Fruit fly (Drosophila melanogaster) whole organism, embryonic: ENCODE measurements around the gene CG9328.

Experiments
- Atf6 ChIP-seq: fragments of 200-800 bp; sonication (Bioruptor generic); IDR thresholded peaks from 2 replicates; pipeline ENCODE4 v1.3.6; 2022; ENCODE audit warnings: missing biosample characterization, missing genetic modification characterization
- C15 ChIP-seq: fragments of 200-800 bp; sonication (Bioruptor generic); IDR thresholded peaks from 3 replicates; pipeline ENCODE4 v1.3.6; 2022; ENCODE audit warnings: missing biosample characterization, missing genetic modification characterization
- CG11093 ChIP-seq: fragments of 200-800 bp; sonication (Bioruptor generic); IDR thresholded peaks from 3 replicates; pipeline ENCODE4 v1.3.6; 2022; ENCODE audit warnings: missing biosample characterization, missing genetic modification characterization
- CG11247 ChIP-seq: fragments of 200-800 bp; sonication (Bioruptor generic); IDR thresholded peaks from 2 replicates; pipeline ENCODE4 v1.3.6; 2022; ENCODE audit warnings: missing biosample characterization, missing genetic modification characterization
- CG12236 ChIP-seq: fragments of 200-800 bp; sonication (Bioruptor generic); optimal IDR thresholded peaks from 2 replicates; lab custom pipeline; 2016; ENCODE audit warnings: missing biosample characterization, missing genetic modification characterization
- CG12942 ChIP-seq: fragments of 200-800 bp; sonication (Bioruptor generic); optimal IDR thresholded peaks from 3 replicates; lab custom pipeline; 2016; ENCODE audit warnings: missing biosample characterization, missing genetic modification characterization
- CG15073 ChIP-seq: fragments of 200-800 bp; sonication (Bioruptor generic); optimal IDR thresholded peaks from 2 replicates; lab custom pipeline; 2016; ENCODE audit warnings: missing biosample characterization, missing genetic modification characterization
- CG15479 ChIP-seq: fragments of 200-800 bp; sonication (Bioruptor generic); optimal IDR thresholded peaks from 3 replicates; lab custom pipeline; 2019; ENCODE audit warnings: missing biosample characterization, mild to moderate bottlenecking, missing genetic modification characterization, moderate library complexity
- CG17385 ChIP-seq: fragments of 200-800 bp; sonication (Bioruptor generic); optimal IDR thresholded peaks from 3 replicates; lab custom pipeline; 2018; ENCODE audit warnings: missing biosample characterization, mild to moderate bottlenecking, missing genetic modification characterization
- CG18011 ChIP-seq: fragments of 200-800 bp; sonication (Bioruptor generic); optimal IDR thresholded peaks from 2 replicates; lab custom pipeline; 2017; ENCODE audit warnings: missing biosample characterization, missing genetic modification characterization, mild to moderate bottlenecking, moderate library complexity, missing genotype
- CG18262 ChIP-seq: fragments of 200-800 bp; optimal IDR thresholded peaks from 3 replicates; lab custom pipeline; 2019; ENCODE audit warnings: missing biosample characterization, mild to moderate bottlenecking, missing genetic modification characterization, moderate library complexity
- CG2120 ChIP-seq: fragments of 200-800 bp; sonication (Bioruptor generic); optimal IDR thresholded peaks from 3 replicates; lab custom pipeline; 2016; ENCODE audit warnings: missing biosample characterization, missing genetic modification characterization
- CG31224 ChIP-seq: fragments of 200-800 bp; sonication (Bioruptor generic); IDR thresholded peaks from 2 replicates; pipeline ENCODE4 v1.3.6; 2022; ENCODE audit warnings: missing biosample characterization, missing genetic modification characterization
- CG33557 ChIP-seq: fragments of 200-800 bp; sonication (Bioruptor generic); optimal IDR thresholded peaks from 2 replicates; lab custom pipeline; 2019; ENCODE audit warnings: missing biosample characterization, mild to moderate bottlenecking, missing genetic modification characterization, moderate library complexity
- CG34422 ChIP-seq: fragments of 200-800 bp; sonication (Bioruptor generic); IDR thresholded peaks from 3 replicates; pipeline ENCODE4 v1.3.6; 2022; ENCODE audit warnings: missing biosample characterization, missing genetic modification characterization
- CG3838 ChIP-seq: fragments of 200-800 bp; sonication (Bioruptor generic); optimal IDR thresholded peaks from 3 replicates; lab custom pipeline; 2016; ENCODE audit warnings: missing biosample characterization, missing genetic modification characterization
- CG5245 ChIP-seq: fragments of 200-800 bp; sonication (Bioruptor generic); optimal IDR thresholded peaks from 3 replicates; lab custom pipeline; 2016; ENCODE audit warnings: missing biosample characterization, missing genetic modification characterization
- CG6765 ChIP-seq: fragments of 200-800 bp; sonication (Bioruptor generic); optimal IDR thresholded peaks from 3 replicates; lab custom pipeline; 2017; ENCODE audit warnings: missing biosample characterization, mild to moderate bottlenecking, missing genetic modification characterization
- CG7271 ChIP-seq: fragments of 200-800 bp; sonication (Bioruptor generic); optimal IDR thresholded peaks from 2 replicates; lab custom pipeline; 2018; ENCODE audit warnings: missing biosample characterization, mild to moderate bottlenecking, missing genetic modification characterization, moderate library complexity
- CG7556 ChIP-seq: fragments of 200-800 bp; sonication (Bioruptor generic); optimal IDR thresholded peaks from 2 replicates; lab custom pipeline; 2017; ENCODE audit warnings: missing biosample characterization, mild to moderate bottlenecking, missing genetic modification characterization
- Camta ChIP-seq: fragments of 200-800 bp; sonication (Bioruptor generic); optimal IDR thresholded peaks from 2 replicates; lab custom pipeline; 2016; ENCODE audit warnings: missing biosample characterization, missing genetic modification characterization
- CoRest ChIP-seq: fragments of 200-800 bp; sonication (Bioruptor generic); optimal IDR thresholded peaks from 3 replicates; lab custom pipeline; 2018; ENCODE audit warnings: missing biosample characterization, mild to moderate bottlenecking, missing genetic modification characterization, moderate library complexity
- Deaf1 ChIP-seq: fragments of 200-800 bp; optimal IDR thresholded peaks from 3 replicates; lab custom pipeline; 2019; ENCODE audit warnings: missing biosample characterization, mild to moderate bottlenecking, missing genetic modification characterization, moderate library complexity
- Dfd ChIP-seq, 2 experiments: fragments of >200 bp; optimal IDR thresholded peaks; 2 replicates each; lab custom pipeline; 2017; ENCODE audit warnings: missing biosample characterization in 2 of 2, missing genetic modification characterization in 2 of 2
- Dll ChIP-seq: fragments of 200-800 bp; sonication (Bioruptor generic); IDR thresholded peaks from 4 replicates; pipeline ENCODE4 v1.3.6; 2022; ENCODE audit warnings: missing biosample characterization, missing genetic modification characterization; ENCODE audit not compliant: partially characterized antibody
- Gsc ChIP-seq: fragments of 200-800 bp; sonication (Bioruptor generic); IDR thresholded peaks from 2 replicates; pipeline ENCODE4 v1.3.6; 2022; ENCODE audit warnings: missing biosample characterization, missing genetic modification characterization
- H15 ChIP-seq: fragments of 200-800 bp; sonication (Bioruptor generic); IDR thresholded peaks from 3 replicates; pipeline ENCODE4 v1.3.6; 2022; ENCODE audit warnings: missing biosample characterization, missing genetic modification characterization
- HLH54F ChIP-seq: fragments of 200-800 bp; sonication (Bioruptor generic); optimal IDR thresholded peaks from 3 replicates; lab custom pipeline; 2016; ENCODE audit warnings: missing biosample characterization, missing genetic modification characterization
- Hr78 ChIP-seq, 2 experiments: fragments of 200-800 bp in 1 of 2; fragments of >200 bp in 1 of 2; sonication (Bioruptor generic) in 1 of 2; optimal IDR thresholded peaks; 2 replicates each; lab custom pipeline; 2017 to 2019; ENCODE audit warnings: missing biosample characterization in 2 of 2, missing genetic modification characterization in 2 of 2, mild to moderate bottlenecking in 1 of 2, moderate library complexity in 1 of 2
- Nf-YC ChIP-seq: fragments of 200-800 bp; optimal IDR thresholded peaks from 3 replicates; lab custom pipeline; 2019; ENCODE audit warnings: missing biosample characterization, mild to moderate bottlenecking, missing genetic modification characterization, moderate library complexity
- ara ChIP-seq: fragments of 200-800 bp; sonication (Bioruptor generic); IDR thresholded peaks from 2 replicates; pipeline ENCODE4 v1.3.6; 2022; ENCODE audit warnings: missing biosample characterization, missing genetic modification characterization
- ato ChIP-seq: fragments of 200-800 bp; sonication (Bioruptor generic); IDR thresholded peaks from 2 replicates; pipeline ENCODE4 v1.3.6; 2022; ENCODE audit warnings: missing biosample characterization, missing genetic modification characterization; ENCODE audit not compliant: partially characterized antibody
- bbx ChIP-seq: fragments of 200-800 bp; sonication (Bioruptor generic); IDR thresholded peaks from 2 replicates; pipeline ENCODE4 v1.3.6; 2022; ENCODE audit warnings: missing biosample characterization, missing genetic modification characterization; ENCODE audit not compliant: partially characterized antibody
- bsh ChIP-seq, 2 experiments: fragments of 200-800 bp; sonication (Bioruptor generic); optimal IDR thresholded peaks; 2 replicates each; lab custom pipeline; 2017 to 2018; ENCODE audit warnings: mild to moderate bottlenecking in 2 of 2, missing biosample characterization in 2 of 2, missing genetic modification characterization in 2 of 2, moderate library complexity in 1 of 2
- cg ChIP-seq: fragments of 200-800 bp; sonication (Bioruptor generic); optimal IDR thresholded peaks from 3 replicates; lab custom pipeline; 2019; ENCODE audit warnings: missing biosample characterization, mild to moderate bottlenecking, missing genetic modification characterization, moderate library complexity
- crc ChIP-seq: fragments of 200-800 bp; sonication (Bioruptor generic); optimal IDR thresholded peaks from 2 replicates; lab custom pipeline; 2016; ENCODE audit warnings: missing biosample characterization, missing genetic modification characterization
- dan ChIP-seq: fragments of 200-800 bp; sonication (Bioruptor generic); IDR thresholded peaks from 2 replicates; pipeline ENCODE4 v1.3.6; 2022; ENCODE audit warnings: missing biosample characterization, missing genetic modification characterization
- dati ChIP-seq: fragments of 200-800 bp; sonication (Bioruptor generic); IDR thresholded peaks from 2 replicates; pipeline ENCODE4 v1.3.6; 2022; ENCODE audit warnings: missing biosample characterization, missing genetic modification characterization
- dpn ChIP-seq, 2 experiments: fragments of 200-800 bp; sonication (Bioruptor generic); optimal IDR thresholded peaks; 3 replicates each; lab custom pipeline; 2016; ENCODE audit warnings: missing biosample characterization in 2 of 2, missing genetic modification characterization in 2 of 2
- h ChIP-seq: fragments of >200 bp; optimal IDR thresholded peaks from 2 replicates; lab custom pipeline; 2017
- ham ChIP-seq: fragments of 200-800 bp; sonication (Bioruptor generic); IDR thresholded peaks from 2 replicates; pipeline ENCODE4 v1.3.6; 2022; ENCODE audit warnings: missing biosample characterization, missing genetic modification characterization
- hbn ChIP-seq: fragments of 200-800 bp; sonication (Bioruptor generic); IDR thresholded peaks from 2 replicates; pipeline ENCODE4 v1.3.6; 2022; ENCODE audit warnings: missing biosample characterization, missing genetic modification characterization; ENCODE audit not compliant: partially characterized antibody
- nerfin-1 ChIP-seq: fragments of 200-800 bp; sonication (Bioruptor generic); optimal IDR thresholded peaks from 3 replicates; lab custom pipeline; 2019; ENCODE audit warnings: missing biosample characterization, mild to moderate bottlenecking, missing genetic modification characterization, moderate library complexity
- nom ChIP-seq: fragments of 200-800 bp; sonication (Bioruptor generic); optimal IDR thresholded peaks from 2 replicates; lab custom pipeline; 2017; ENCODE audit warnings: missing biosample characterization, missing genetic modification characterization, mild to moderate bottlenecking, moderate library complexity, missing genetic modification reagents
- oc ChIP-seq: fragments of 200-800 bp; sonication (Bioruptor generic); optimal IDR thresholded peaks from 2 replicates; lab custom pipeline; 2018; ENCODE audit warnings: missing biosample characterization, mild to moderate bottlenecking, missing genetic modification characterization, moderate library complexity
- repo ChIP-seq: fragments of 200-800 bp; sonication (Bioruptor generic); optimal IDR thresholded peaks from 2 replicates; lab custom pipeline; 2016; ENCODE audit warnings: missing biosample characterization, missing genetic modification characterization
- schlank ChIP-seq: fragments of 200-800 bp; sonication (Bioruptor generic); optimal IDR thresholded peaks from 2 replicates; lab custom pipeline; 2018; ENCODE audit warnings: missing biosample characterization, mild to moderate bottlenecking, missing genetic modification characterization
- sqz ChIP-seq: fragments of 200-800 bp; sonication (Bioruptor generic); optimal IDR thresholded peaks from 3 replicates; lab custom pipeline; 2018; ENCODE audit warnings: missing biosample characterization, mild to moderate bottlenecking, missing genetic modification characterization
- tin ChIP-seq: fragments of 200-800 bp; sonication (Bioruptor generic); optimal IDR thresholded peaks from 3 replicates; lab custom pipeline; 2016; ENCODE audit warnings: missing biosample characterization, missing genetic modification characterization
- vvl ChIP-seq: fragments of 200-800 bp; sonication (Bioruptor generic); IDR thresholded peaks from 2 replicates; pipeline ENCODE4 v1.3.6; 2022; ENCODE audit warnings: missing biosample characterization, missing genetic modification characterization
- wek ChIP-seq: fragments of 200-800 bp; sonication (Bioruptor generic); optimal IDR thresholded peaks from 3 replicates; lab custom pipeline; 2018; ENCODE audit warnings: missing biosample characterization, mild to moderate bottlenecking, missing genetic modification characterization, moderate library complexity
- zf30C ChIP-seq: fragments of 200-800 bp; sonication (Bioruptor generic); optimal IDR thresholded peaks from 3 replicates; lab custom pipeline; 2018; ENCODE audit warnings: missing biosample characterization, mild to moderate bottlenecking, missing genetic modification characterization

Gene CG9328

DNA sequence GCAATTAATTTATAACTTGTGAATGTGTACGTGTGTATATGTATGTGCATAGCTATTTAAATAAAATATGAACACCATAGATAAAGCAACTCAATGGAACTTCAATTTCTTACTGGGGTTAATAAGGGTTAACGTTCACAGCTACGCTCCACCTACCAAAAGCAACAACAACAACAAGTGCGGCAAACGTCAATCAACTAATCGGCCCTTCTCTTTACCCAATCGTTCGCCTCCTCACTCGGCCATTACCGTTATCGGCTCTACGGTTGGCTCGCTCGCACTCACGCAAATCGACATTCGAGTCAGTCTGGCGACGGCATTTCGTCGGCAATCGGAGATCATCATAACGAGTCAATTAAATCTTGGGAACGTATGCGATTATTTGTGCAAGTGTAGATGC is 14.5 kb upstream of the CG9328 start (continued):
- TF ChIP-seq CG33557 (GFP tag; lab: Kevin White, UChicago) (no peak), CG7556 (no peak), CG3838 (GFP tag; lab: Kevin White, UChicago) (no peak), dpn (GFP tag; optimal IDR thresholded peaks at IDR 0.05; lab: Kevin White, UChicago) (no peak), HLH54F (GFP tag; lab: Kevin White, UChicago) (no peak), oc (peak; percentile 32), dan (GFP tag; lab: Robert Waterston, UW) (no peak), CG18011 (GFP tag; lab: Kevin White, UChicago) (no peak), nerfin-1 (tag; lab: Kevin White, UChicago) (no peak), CG17385 (no peak), hbn (GFP tag; lab: Robert Waterston, UW) (no peak), Hr78 (GFP tag; optimal IDR thresholded peaks at IDR 0.05; lab: Kevin White, UChicago) (no peak), crc (GFP tag; lab: Kevin White, UChicago) (no peak), CG12942 (no peak), CG11093 (GFP tag; lab: Robert Waterston, UW) (no peak), CG31224 (no peak), CoRest (peak; percentile 26), bsh (GFP tag; optimal IDR thresholded peaks at IDR 0.05; lab: Kevin White, UChicago) (no peak), schlank (tag; lab: Kevin White, UChicago) (no peak), CG5245 (GFP tag; lab: Kevin White, UChicago) (no peak), Gsc (GFP tag; lab: Robert Waterston, UW) (no peak), nom (GFP tag; lab: Kevin White, UChicago) (no peak), CG15073 (GFP tag; lab: Kevin White, UChicago) (no peak), H15 (no peak), CG11247 (GFP tag; lab: Robert Waterston, UW) (no peak), wek (GFP tag; lab: Kevin White, UChicago) (no peak), CG34422 (GFP tag; lab: Robert Waterston, UW) (peak; percentile 35; the same call in 1 of the 3 replicates), zf30C (no peak), sqz (no peak), vvl (no peak), dati (no peak), Atf6 (GFP tag; lab: Robert Waterston, UW) (0 out of 2 replicates have a peak, but pooled peaks have one; percentile 19), CG7271 (tag; lab: Kevin White, UChicago) (no peak), Dll (GFP tag; lab: Robert Waterston, UW) (no peak), cg (GFP tag; lab: Kevin White, UChicago) (no peak), CG2120 (GFP tag; lab: Kevin White, UChicago) (no peak), Camta (no peak), ara (GFP tag; lab: Robert Waterston, UW) (0 out of 2 replicates have a peak, but pooled peaks have one; percentile 27), CG12236 (GFP tag; lab: Kevin White, UChicago) (no peak), ato (no peak), CG15479 (GFP tag; lab: Kevin White, UChicago) (peak; percentile 50), CG6765 (no peak), ham (GFP tag; lab: Robert Waterston, UW) (no peak), repo (GFP tag; lab: Kevin White, UChicago) (no peak), C15 (no peak), h (lab: Kevin White, UChicago) (no peak), CG18262 (tag; lab: Kevin White, UChicago) (no peak), tin (no peak), bbx (GFP tag; lab: Robert Waterston, UW) (no peak), Nf-YC (tag; lab: Kevin White, UChicago) (peak; percentile 97), Dfd (GFP tag; optimal IDR thresholded peaks at IDR 0.05; lab: Kevin White, UChicago) (no peak), Deaf1 (tag; lab: Kevin White, UChicago) (peak; percentile 87)
